Worm (Caenorhabditis elegans) whole organism, late embryonic: Measurements from ENCODE around the gene nhr-239.

Source experiments
- C08G9.2 ChIP-seq: sonication (generic microtip); optimal IDR thresholded peaks from 2 replicates; lab custom pipeline; 2016; ENCODE audit warnings: mild to moderate bottlenecking, missing genetic modification characterization, moderate library complexity, missing compliant biosample characterization
- ama-1 ChIP-seq: fragments of 150-350 bp; optimal IDR thresholded peaks from 2 replicates; lab custom pipeline; 2014
- ceh-19 ChIP-seq: fragments of 200-800 bp; sonication (Bioruptor generic); optimal IDR thresholded peaks from 2 replicates; lab custom pipeline; 2018; ENCODE audit warnings: mild to moderate bottlenecking, missing genetic modification characterization, missing compliant biosample characterization
- ceh-2 ChIP-seq: sonication (generic microtip); optimal IDR thresholded peaks from 2 replicates; lab custom pipeline; 2016; ENCODE audit warnings: missing genotype, missing genetic modification characterization, missing compliant biosample characterization
- sox-4 ChIP-seq: sonication (generic microtip); optimal IDR thresholded peaks from 2 replicates; lab custom pipeline; 2017; ENCODE audit warnings: mild to moderate bottlenecking, missing genetic modification characterization, inconsistent platforms, missing compliant biosample characterization
- syd-9 ChIP-seq: sonication (generic microtip); optimal IDR thresholded peaks from 2 replicates; lab custom pipeline; 2016; ENCODE audit warnings: mild to moderate bottlenecking, missing genetic modification characterization, moderate library complexity, missing compliant biosample characterization
- tbx-2 ChIP-seq: sonication (generic microtip); optimal IDR thresholded peaks from 2 replicates; lab custom pipeline; 2016; ENCODE audit warnings: missing genetic modification characterization, missing compliant biosample characterization
- unc-86 ChIP-seq: sonication (generic microtip); optimal IDR thresholded peaks from 2 replicates; lab custom pipeline; 2016; ENCODE audit warnings: missing genetic modification characterization, missing compliant biosample characterization

ce11 chrIII:2553579-2553978, 7.9 kb upstream of the nhr-239 start:
- TF ChIP-seq tbx-2 (tag; lab: Kevin White, UChicago) (no peak), sox-4 (no peak), C08G9.2 (tag; lab: Kevin White, UChicago) (no peak), ama-1 (lab: Kevin White, UChicago) (no peak), syd-9 (tag; lab: Kevin White, UChicago) (no peak), unc-86 (no peak), ceh-2 (tag; lab: Kevin White, UChicago) (no peak), ceh-19 (GFP tag; lab: Kevin White, UChicago) (no peak)
